Fruit fly (Drosophila melanogaster): ENCODE data around the gene CG13771.

CG13771 gene

DNA sequence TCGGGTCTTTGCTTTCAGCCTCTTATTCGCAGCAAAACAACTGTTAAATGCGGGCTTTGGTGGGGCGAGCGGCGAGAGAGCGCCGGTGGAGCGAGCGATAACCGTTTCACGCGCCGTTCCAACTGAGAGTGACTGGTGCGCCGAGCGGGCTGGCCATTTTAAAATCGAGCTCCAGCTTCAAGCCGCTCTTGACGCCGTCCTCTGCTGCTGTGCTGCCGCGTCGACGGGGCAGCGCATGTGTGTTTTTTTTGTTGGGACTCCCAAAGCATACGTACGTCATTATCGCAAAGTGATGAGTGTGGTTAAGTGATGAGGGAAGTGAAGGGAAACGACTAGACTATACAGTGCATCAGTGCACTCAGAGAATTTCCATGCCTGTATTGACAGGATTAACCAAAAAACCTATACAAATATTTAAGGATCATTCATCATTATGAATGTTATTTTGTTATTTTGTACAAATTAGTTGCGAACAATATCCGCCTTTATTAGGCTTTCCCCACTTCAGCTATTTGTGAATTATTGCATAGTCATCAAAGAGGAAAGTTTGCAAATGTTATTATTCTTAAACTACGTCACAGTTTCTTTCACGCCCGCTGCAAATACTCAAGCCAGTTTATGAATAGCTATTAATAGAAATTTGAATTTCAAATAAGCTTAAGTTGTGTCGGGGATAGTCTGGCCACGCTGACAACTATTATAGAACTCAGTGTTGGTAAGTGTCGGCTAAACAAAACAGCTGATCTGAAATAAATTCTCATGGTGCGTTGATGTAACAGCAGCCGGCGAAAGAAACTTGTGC, 10.0 kb upstream of the CG13771 start, which contains the start of gene Spn27A (continued):
- TF ChIP-seq CG12299 (tag; optimal IDR thresholded peaks at IDR 0.05) = peak; percentile 52
- TF ChIP-seq shn (GFP tag; optimal IDR thresholded peaks at IDR 0.05) = no peak
- TF ChIP-seq cwo (GFP tag; optimal IDR thresholded peaks at IDR 0.05) = peak; percentile 9
- peak; percentile 55 for TF ChIP-seq CG4820 (GFP tag; optimal IDR thresholded peaks at IDR 0.05)
- TF ChIP-seq gro (GFP tag; optimal IDR thresholded peaks at IDR 0.05) = peak; percentile 58
- peak; percentile 43 for TF ChIP-seq dmrt11E (tag; optimal IDR thresholded peaks at IDR 0.05)
- no peak for TF ChIP-seq tap (tag; optimal IDR thresholded peaks at IDR 0.05)
- peak; percentile 59 for TF ChIP-seq CG17829 (tag; optimal IDR thresholded peaks at IDR 0.05)
- TF ChIP-seq da (GFP tag; optimal IDR thresholded peaks at IDR 0.05) = no peak
- TF ChIP-seq sens (GFP tag) = peak; percentile 97
- TF ChIP-seq jing (GFP tag; optimal IDR thresholded peaks at IDR 0.05) = peak; percentile 51
- TF ChIP-seq HHEX (GFP tag; optimal IDR thresholded peaks at IDR 0.05) = peak; percentile 60
- TF ChIP-seq CG5953 (GFP tag; IDR thresholded peaks at IDR 0.05) = no peak
- no peak for TF ChIP-seq Kr (GFP tag; optimal IDR thresholded peaks at IDR 0.05)
- TF ChIP-seq stc (GFP tag; IDR thresholded peaks at IDR 0.05) = 0 out of 2 replicates have a peak, but pooled peaks have one; percentile 41
- no peak for TF ChIP-seq CG7963 (GFP tag; IDR thresholded peaks at IDR 0.05; ENCODE audit: partially characterized antibody)
- TF ChIP-seq CG14441 (GFP tag; IDR thresholded peaks at IDR 0.05) = 0 out of 2 replicates have a peak, but pooled peaks have one; percentile 14
- TF ChIP-seq CG17359 (tag; optimal IDR thresholded peaks at IDR 0.05) = peak; percentile 70
- TF ChIP-seq zen (tag; optimal IDR thresholded peaks at IDR 0.05) = peak; percentile 50
- peak; percentile 8; the same call in 1 of the 2 replicates for TF ChIP-seq ara (GFP tag; IDR thresholded peaks at IDR 0.05)
- peak; percentile 95 for TF ChIP-seq Med (GFP tag)
- TF ChIP-seq slp2 (GFP tag; optimal IDR thresholded peaks at IDR 0.05) = peak; percentile 53
- peak; percentile 23 for TF ChIP-seq org-1 (GFP tag; optimal IDR thresholded peaks at IDR 0.05)
- no peak for TF ChIP-seq CG18619 (GFP tag; optimal IDR thresholded peaks at IDR 0.05)
- TF ChIP-seq Trl (optimal IDR thresholded peaks at IDR 0.05) = peak; percentile 50 to 60
- TF ChIP-seq Trl (GFP tag; optimal IDR thresholded peaks at IDR 0.05) = peak; percentile 43
- TF ChIP-seq al (GFP tag; IDR thresholded peaks at IDR 0.05) = no peak
- no peak for TF ChIP-seq CG7372 (GFP tag; IDR thresholded peaks at IDR 0.05)
- TF ChIP-seq Hmx (GFP tag; optimal IDR thresholded peaks at IDR 0.05) = no peak
- TF ChIP-seq fd64A (GFP tag; optimal IDR thresholded peaks at IDR 0.05) = no peak
- no peak for TF ChIP-seq CG14965 (GFP tag; optimal IDR thresholded peaks at IDR 0.05; ENCODE audit: borderline replicate concordance)
- TF ChIP-seq CG15269 (tag; optimal IDR thresholded peaks at IDR 0.05) = peak; percentile 79
- TF ChIP-seq CG3838 (GFP tag; optimal IDR thresholded peaks at IDR 0.05) = no peak
- TF ChIP-seq ac (GFP tag; optimal IDR thresholded peaks at IDR 0.05) = no peak
- TF ChIP-seq CG30431 (GFP tag; optimal IDR thresholded peaks at IDR 0.05) = peak; percentile 22
- no peak for TF ChIP-seq dan (GFP tag; IDR thresholded peaks at IDR 0.05)
- 0 out of 3 replicates have a peak, but pooled peaks have one; percentile 51 for TF ChIP-seq ci (GFP tag; IDR thresholded peaks at IDR 0.05)
- TF ChIP-seq CG17568 (GFP tag; optimal IDR thresholded peaks at IDR 0.05) = peak; percentile 25
- TF ChIP-seq CG13894 (tag; optimal IDR thresholded peaks at IDR 0.05) = peak; percentile 15
- peak; percentile 29; the same call in 1 of the 2 replicates for TF ChIP-seq lmd (GFP tag; IDR thresholded peaks at IDR 0.05)
- no peak for TF ChIP-seq CG9876 (GFP tag; optimal IDR thresholded peaks at IDR 0.05)
- no peak for TF ChIP-seq nerfin-2 (GFP tag; IDR thresholded peaks at IDR 0.05; ENCODE audit: partially characterized antibody)
- no peak for TF ChIP-seq CG5245 (GFP tag; optimal IDR thresholded peaks at IDR 0.05)
- peak; percentile 81 for TF ChIP-seq CG17361 (GFP tag; IDR thresholded peaks at IDR 0.05)
- TF ChIP-seq esg (GFP tag; conservative IDR thresholded peaks at IDR 0.05) = no peak; the same call in 1 of the 2 replicates
- peak; percentile 78 for TF ChIP-seq phol (tag; optimal IDR thresholded peaks at IDR 0.05)
- no peak for TF ChIP-seq aop (GFP tag; IDR thresholded peaks at IDR 0.05)
- peak; percentile 56 for TF ChIP-seq CG15514 (GFP tag; optimal IDR thresholded peaks at IDR 0.05)
- no peak for TF ChIP-seq cad (GFP tag; optimal IDR thresholded peaks at IDR 0.05)
- TF ChIP-seq Hmr (GFP tag; optimal IDR thresholded peaks at IDR 0.05) = no peak
